Worm (Caenorhabditis elegans) whole organism, L3 larva: Measurements from ENCODE around the gene B0024.11.

Experiments used
- R02D3.7 ChIP-seq: fragments of 150-350 bp; optimal IDR thresholded peaks from 2 replicates; lab custom pipeline; 2014; ENCODE audit warnings: missing biosample characterization, missing genetic modification characterization
- daf-12 ChIP-seq: fragments of 150-350 bp; optimal IDR thresholded peaks from 2 replicates; lab custom pipeline; 2014; ENCODE audit warnings: missing biosample characterization, missing genetic modification reagents, missing genetic modification characterization
- elt-1 ChIP-seq: fragments of 150-350 bp; optimal IDR thresholded peaks from 2 replicates; lab custom pipeline; 2014; ENCODE audit warnings: missing biosample characterization, missing genetic modification characterization
- elt-2 ChIP-seq: sonication (generic microtip); optimal IDR thresholded peaks from 2 replicates; lab custom pipeline; 2016; ENCODE audit warnings: missing genetic modification reagents, mild to moderate bottlenecking, missing genetic modification characterization, missing compliant biosample characterization
- fkh-10 ChIP-seq: sonication (generic microtip); optimal IDR thresholded peaks from 2 replicates; lab custom pipeline; 2017; ENCODE audit warnings: missing biosample characterization, missing genetic modification reagents, missing genetic modification characterization
- lin-39 ChIP-seq: fragments of 150-350 bp; optimal IDR thresholded peaks from 2 replicates; lab custom pipeline; 2018; ENCODE audit warnings: missing biosample characterization, missing genetic modification reagents, missing genetic modification characterization
- nhr-23 ChIP-seq: fragments of 150-350 bp; optimal IDR thresholded peaks from 2 replicates; lab custom pipeline; 2014; ENCODE audit warnings: missing biosample characterization, missing genetic modification reagents, missing genetic modification characterization
- nhr-77 ChIP-seq: fragments of 150-350 bp; optimal IDR thresholded peaks from 2 replicates; lab custom pipeline; 2014; ENCODE audit warnings: missing biosample characterization, missing genetic modification characterization
- tbx-2 ChIP-seq: sonication (generic microtip); optimal IDR thresholded peaks from 2 replicates; lab custom pipeline; 2016; ENCODE audit warnings: mild to moderate bottlenecking, missing genetic modification characterization, missing compliant biosample characterization
- unc-39 ChIP-seq: sonication (generic microtip); optimal IDR thresholded peaks from 4 replicates; lab custom pipeline; 2017; ENCODE audit warnings: missing biosample characterization, missing genetic modification characterization
- unc-62 ChIP-seq: fragments of 150-350 bp; sonication (generic microtip); optimal IDR thresholded peaks from 4 replicates; lab custom pipeline; 2014; ENCODE audit warnings: missing biosample characterization, missing genetic modification reagents, missing genetic modification characterization
- ztf-11 ChIP-seq: fragments of 150-350 bp; optimal IDR thresholded peaks from 2 replicates; lab custom pipeline; 2014; ENCODE audit warnings: missing biosample characterization, missing genetic modification characterization

- TF ChIP-seq elt-2 (tag; lab: Kevin White, UChicago) (no peak), fkh-10 (GFP tag; lab: Kevin White, UChicago) (no peak), daf-12 (tag; lab: Kevin White, UChicago) (no peak), elt-1 (tag; lab: Kevin White, UChicago) (no peak), nhr-77 (tag; lab: Kevin White, UChicago) (no peak), ztf-11 (tag; lab: Kevin White, UChicago) (no peak), unc-39 (tag; lab: Kevin White, UChicago) (no peak), lin-39 (tag; lab: Kevin White, UChicago) (no peak), tbx-2 (tag; lab: Kevin White, UChicago) (no peak), R02D3.7 (tag; lab: Kevin White, UChicago) (no peak), nhr-23 (tag; lab: Kevin White, UChicago) (no peak), unc-62 (GFP tag; lab: Kevin White, UChicago) (no peak)
Measured at ce11 chrV:10287260-10287659, 32.1 kb downstream of the B0024.11 start, which contains the start of gene B0024.3.
